Worm (Caenorhabditis elegans) whole organism, late embryonic: ENCODE measurements around the gene hex-2.

Source experiments
- ama-1 ChIP-seq: fragments of 150-350 bp; optimal IDR thresholded peaks from 2 replicates; lab custom pipeline; 2014
- ceh-18 ChIP-seq: sonication (generic microtip); optimal IDR thresholded peaks from 2 replicates; lab custom pipeline; 2016; ENCODE audit warnings: missing genetic modification characterization, missing compliant biosample characterization
- ceh-2 ChIP-seq: sonication (generic microtip); optimal IDR thresholded peaks from 2 replicates; lab custom pipeline; 2016; ENCODE audit warnings: missing genotype, missing genetic modification characterization, missing compliant biosample characterization
- ceh-22 ChIP-seq: sonication (generic microtip); optimal IDR thresholded peaks from 2 replicates; lab custom pipeline; 2017; ENCODE audit warnings: missing biosample characterization, missing genetic modification characterization
- ceh-45 ChIP-seq: fragments of 200-800 bp; sonication (Bioruptor generic); IDR thresholded peaks from 2 replicates; pipeline ENCODE4 v1.3.6; 2022; ENCODE audit warnings: missing genetic modification reagents, missing genetic modification characterization, missing compliant biosample characterization
- hlh-13 ChIP-seq: fragments of 200-800 bp; sonication (Bioruptor generic); optimal IDR thresholded peaks from 2 replicates; lab custom pipeline; 2018; ENCODE audit warnings: mild to moderate bottlenecking, missing genetic modification characterization, missing compliant biosample characterization
- sdc-2 ChIP-seq: sonication (generic microtip); optimal IDR thresholded peaks from 2 replicates; lab custom pipeline; 2016; ENCODE audit warnings: missing genotype, missing genetic modification characterization, missing compliant biosample characterization

DNA sequence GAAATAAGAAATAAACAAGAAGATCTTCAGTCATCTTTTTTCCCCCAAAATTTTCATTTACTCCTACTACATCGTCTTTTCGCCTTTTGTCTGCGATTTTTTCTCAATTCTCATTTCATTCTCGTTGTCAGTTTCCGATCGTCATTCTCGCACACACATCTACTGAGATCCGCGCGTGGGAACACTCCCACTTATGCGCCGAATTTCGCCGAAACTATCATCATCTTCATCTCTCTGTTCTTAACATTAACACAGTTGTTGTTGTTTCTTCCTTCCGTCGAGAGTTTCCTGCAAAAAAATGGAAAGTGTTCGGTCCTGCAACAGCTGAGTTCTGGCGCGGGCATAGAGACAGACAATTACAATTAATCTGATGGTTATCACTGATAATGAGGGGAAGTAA, 43.3 kb downstream of the hex-2 start:
- TF ChIP-seq sdc-2 (tag; lab: Kevin White, UChicago) = no peak
- TF ChIP-seq ceh-2 (tag; lab: Kevin White, UChicago) = no peak
- TF ChIP-seq ceh-18 = no peak
- no peak for TF ChIP-seq ama-1 (lab: Kevin White, UChicago)
- no peak for TF ChIP-seq ceh-45 (GFP tag; lab: Robert Waterston, UW)
- TF ChIP-seq ceh-22 = no peak
- TF ChIP-seq hlh-13 (GFP tag; lab: Kevin White, UChicago) = no peak
